Fruit fly (Drosophila melanogaster): ENCODE results near the gene REPTOR.
A peak's percentile ranks its signal among the peaks of the same experiment; 100 is the strongest.

REPTOR gene

DNA sequence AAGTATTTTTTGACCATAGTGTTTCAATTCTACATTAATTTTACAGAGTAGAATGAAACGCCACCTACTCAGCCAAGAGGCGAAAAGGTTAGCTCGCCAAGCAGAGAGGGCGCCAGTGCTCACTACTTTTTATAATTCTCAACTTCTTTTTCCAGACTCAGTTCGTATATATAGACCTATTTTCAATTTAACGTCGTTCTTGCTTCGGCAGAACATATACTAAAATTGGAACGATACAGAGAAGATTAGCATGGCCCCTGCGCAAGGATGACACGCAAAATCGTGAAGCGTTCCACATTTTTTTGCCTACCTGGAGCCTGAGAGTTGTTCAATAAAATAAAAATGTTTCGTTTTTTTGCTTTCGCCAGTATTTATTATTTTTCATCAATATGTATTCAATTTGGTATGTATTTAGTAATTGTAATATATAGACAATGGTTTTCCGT lies 25.6 kb downstream of the REPTOR start (continued):
- peak; percentile 7 for TF ChIP-seq Nf-YB (GFP tag; optimal IDR thresholded peaks at IDR 0.05)
- peak; percentile 40 for TF ChIP-seq CG4328 (GFP tag; optimal IDR thresholded peaks at IDR 0.05)
- TF ChIP-seq gem (tag; optimal IDR thresholded peaks at IDR 0.05): peak; percentile 23
- TF ChIP-seq Dad (GFP tag; optimal IDR thresholded peaks at IDR 0.05): peak; percentile 61
- TF ChIP-seq hbn (GFP tag; IDR thresholded peaks at IDR 0.05; ENCODE audit: partially characterized antibody): peak; percentile 45
- TF ChIP-seq Awh (GFP tag; IDR thresholded peaks at IDR 0.05): no peak
- TF ChIP-seq CG17912 (GFP tag; optimal IDR thresholded peaks at IDR 0.05): peak; percentile 46
- peak; percentile 12 for TF ChIP-seq Elba2 (GFP tag; optimal IDR thresholded peaks at IDR 0.05)
- TF ChIP-seq Ravus (GFP tag; IDR thresholded peaks at IDR 0.05): no peak
- TF ChIP-seq CG11723 (GFP tag; optimal IDR thresholded peaks at IDR 0.05): no peak
- peak; percentile 18 for TF ChIP-seq her (GFP tag; optimal IDR thresholded peaks at IDR 0.05)
- TF ChIP-seq pfk (GFP tag; optimal IDR thresholded peaks at IDR 0.05): peak; percentile 9
- TF ChIP-seq Atf3 (GFP tag; optimal IDR thresholded peaks at IDR 0.05): peak; percentile 66
- peak; percentile 18 for TF ChIP-seq CG9727 (GFP tag; optimal IDR thresholded peaks at IDR 0.05)
- TF ChIP-seq maf-S (GFP tag; optimal IDR thresholded peaks at IDR 0.05): peak; percentile 24
- peak; percentile 99 for TF ChIP-seq mld (GFP tag; IDR thresholded peaks at IDR 0.05; ENCODE audit: partially characterized antibody)
- no peak; the same call in 2 of the 3 replicates for TF ChIP-seq sr (GFP tag; IDR thresholded peaks at IDR 0.05)
- peak in 1 of 2 experiments; percentile 48 for TF ChIP-seq Eip74EF (GFP tag; optimal IDR thresholded peaks at IDR 0.05)
- TF ChIP-seq tx (GFP tag; optimal IDR thresholded peaks at IDR 0.05): peak; percentile 45
- TF ChIP-seq pnt (GFP tag; optimal IDR thresholded peaks at IDR 0.05): peak; percentile 26
- no peak for TF ChIP-seq schlank (tag; optimal IDR thresholded peaks at IDR 0.05)
- TF ChIP-seq nerfin-1 (tag; optimal IDR thresholded peaks at IDR 0.05): peak; percentile 37
- peak; percentile 26 for TF ChIP-seq HmgD (GFP tag; optimal IDR thresholded peaks at IDR 0.05)
- peak; percentile 50 for TF ChIP-seq H2.0 (GFP tag; IDR thresholded peaks at IDR 0.05)
- peak; percentile 70 for TF ChIP-seq Sox102F (GFP tag; optimal IDR thresholded peaks at IDR 0.05)
- peak; percentile 77 for TF ChIP-seq sug (tag; optimal IDR thresholded peaks at IDR 0.05)
- TF ChIP-seq B-H2 (GFP tag; optimal IDR thresholded peaks at IDR 0.05): peak; percentile 76
- no peak for TF ChIP-seq wek (GFP tag; optimal IDR thresholded peaks at IDR 0.05)
- TF ChIP-seq CG10654 (GFP tag; optimal IDR thresholded peaks at IDR 0.05): no peak
- peak; percentile 77 for TF ChIP-seq mam (GFP tag; optimal IDR thresholded peaks at IDR 0.05)
- peak; percentile 68 for TF ChIP-seq CG12744 (GFP tag; optimal IDR thresholded peaks at IDR 0.05)
- peak; percentile 35 to 92 for TF ChIP-seq Pdp1 (GFP tag; optimal IDR thresholded peaks at IDR 0.05)
- peak; percentile 62 for TF ChIP-seq CG4854 (GFP tag; optimal IDR thresholded peaks at IDR 0.05)
- peak; percentile 45 for TF ChIP-seq CG16815 (GFP tag; optimal IDR thresholded peaks at IDR 0.05)
- no peak for TF ChIP-seq dmrt99B (tag; optimal IDR thresholded peaks at IDR 0.05)
- TF ChIP-seq chm (GFP tag; IDR thresholded peaks at IDR 0.05): peak; percentile 73
- TF ChIP-seq nerfin-2 (GFP tag; IDR thresholded peaks at IDR 0.05; ENCODE audit: partially characterized antibody): peak; percentile 88
- peak; percentile 68 for TF ChIP-seq Dip3 (GFP tag; optimal IDR thresholded peaks at IDR 0.05)
- no peak for TF ChIP-seq CG11560 (tag; IDR thresholded peaks at IDR 0.05)
- peak; percentile 67 for TF ChIP-seq nom (GFP tag; optimal IDR thresholded peaks at IDR 0.05)
- 0 out of 2 replicates have a peak, but pooled peaks have one; percentile 37 for TF ChIP-seq cas (GFP tag; IDR thresholded peaks at IDR 0.05)
- TF ChIP-seq sd (tag; optimal IDR thresholded peaks at IDR 0.05): no peak
- peak; percentile 13 for TF ChIP-seq Myb (GFP tag; optimal IDR thresholded peaks at IDR 0.05)
- TF ChIP-seq NfI (GFP tag; optimal IDR thresholded peaks at IDR 0.05): peak; percentile 74
- TF ChIP-seq CG8388 (GFP tag; optimal IDR thresholded peaks at IDR 0.05): peak; percentile 36
- TF ChIP-seq amos (GFP tag; IDR thresholded peaks at IDR 0.05; ENCODE audit: partially characterized antibody): peak; percentile 80; the same call in 1 of the 2 replicates
- peak; percentile 70 for TF ChIP-seq HLH4C (GFP tag; IDR thresholded peaks at IDR 0.05; ENCODE audit: partially characterized antibody)
- peak; percentile 4 for TF ChIP-seq Usf (GFP tag; optimal IDR thresholded peaks at IDR 0.05)
- peak; percentile 87 for TF ChIP-seq CG5245 (GFP tag; optimal IDR thresholded peaks at IDR 0.05)
